Fruit fly (Drosophila melanogaster) whole organism, prepupa: ENCODE results near the gene CG10063.

Source experiments
- Blimp-1 ChIP-seq: fragments of 200-800 bp; sonication (Bioruptor generic); optimal IDR thresholded peaks from 3 replicates; lab custom pipeline; 2017; ENCODE audit warnings: missing biosample characterization, missing genetic modification characterization, mild to moderate bottlenecking, moderate library complexity, missing genetic modification reagents
- CG10631 ChIP-seq: fragments of 200-800 bp; sonication (Bioruptor generic); optimal IDR thresholded peaks from 2 replicates; lab custom pipeline; 2016; ENCODE audit warnings: missing biosample characterization, missing genetic modification characterization
- CG10669 ChIP-seq: fragments of 200-800 bp; sonication (Bioruptor generic); optimal IDR thresholded peaks from 3 replicates; lab custom pipeline; 2018; ENCODE audit warnings: missing biosample characterization, mild to moderate bottlenecking, missing genetic modification characterization, moderate library complexity
- CG11294 ChIP-seq: fragments of 200-800 bp; sonication (Bioruptor generic); IDR thresholded peaks from 2 replicates; pipeline ENCODE4 v1.3.6; 2022; ENCODE audit warnings: missing biosample characterization, missing genetic modification characterization
- CG11762 ChIP-seq: fragments of 200-800 bp; sonication (Bioruptor generic); optimal IDR thresholded peaks from 3 replicates; lab custom pipeline; 2016; ENCODE audit warnings: missing biosample characterization, missing genetic modification characterization; ENCODE audit not compliant: insufficient read depth
- CG11902 ChIP-seq: fragments of 200-800 bp; sonication (Bioruptor generic); optimal IDR thresholded peaks from 3 replicates; lab custom pipeline; 2016; ENCODE audit warnings: missing biosample characterization, missing genetic modification characterization
- CG1621 ChIP-seq: fragments of 200-800 bp; sonication (Bioruptor generic); optimal IDR thresholded peaks from 3 replicates; lab custom pipeline; 2018; ENCODE audit warnings: missing biosample characterization, mild to moderate bottlenecking, missing genetic modification characterization
- CG3032 ChIP-seq: fragments of 200-800 bp; optimal IDR thresholded peaks from 2 replicates; lab custom pipeline; 2019; ENCODE audit warnings: missing biosample characterization, mild to moderate bottlenecking, missing genetic modification characterization, moderate library complexity
- CG31627 ChIP-seq: fragments of 200-800 bp; sonication (Bioruptor generic); optimal IDR thresholded peaks from 3 replicates; lab custom pipeline; 2016; ENCODE audit warnings: missing biosample characterization, missing genetic modification characterization
- CG32006 ChIP-seq: fragments of 200-800 bp; sonication (Bioruptor generic); optimal IDR thresholded peaks from 3 replicates; lab custom pipeline; 2017; ENCODE audit warnings: missing biosample characterization, mild to moderate bottlenecking, missing genetic modification characterization
- CG34406 ChIP-seq: fragments of 200-800 bp; sonication (Bioruptor generic); optimal IDR thresholded peaks from 3 replicates; lab custom pipeline; 2016; ENCODE audit warnings: missing biosample characterization, missing genetic modification characterization
- CG3919 ChIP-seq: fragments of 200-800 bp; sonication (Bioruptor generic); optimal IDR thresholded peaks from 3 replicates; lab custom pipeline; 2016; ENCODE audit warnings: missing biosample characterization, missing genetic modification characterization
- CG4318 ChIP-seq: fragments of 200-800 bp; sonication (Bioruptor generic); optimal IDR thresholded peaks from 3 replicates; lab custom pipeline; 2017; ENCODE audit warnings: missing biosample characterization, mild to moderate bottlenecking, missing genetic modification characterization
- CG6163 ChIP-seq: fragments of 200-800 bp; sonication (Bioruptor generic); IDR thresholded peaks from 3 replicates; pipeline ENCODE4 v1.3.6; 2022; ENCODE audit warnings: missing biosample characterization, missing genetic modification characterization
- CG6792 ChIP-seq: fragments of 200-800 bp; sonication (Bioruptor generic); optimal IDR thresholded peaks from 3 replicates; lab custom pipeline; 2016; ENCODE audit warnings: missing biosample characterization, missing genetic modification characterization
- CG6808 ChIP-seq: fragments of 200-800 bp; sonication (Bioruptor generic); optimal IDR thresholded peaks from 3 replicates; lab custom pipeline; 2017; ENCODE audit warnings: missing biosample characterization, missing genetic modification characterization, mild to moderate bottlenecking, moderate library complexity, missing genetic modification reagents
- CG7368 ChIP-seq: fragments of 200-800 bp; sonication (Bioruptor generic); optimal IDR thresholded peaks from 3 replicates; lab custom pipeline; 2016; ENCODE audit warnings: missing biosample characterization, missing genetic modification characterization
- CG8119 ChIP-seq: fragments of 200-800 bp; sonication (Bioruptor generic); IDR thresholded peaks from 3 replicates; pipeline ENCODE4 v1.3.6; 2022; ENCODE audit warnings: missing biosample characterization, missing genetic modification characterization
- CG8319 ChIP-seq: fragments of 200-800 bp; sonication (Bioruptor generic); optimal IDR thresholded peaks from 3 replicates; lab custom pipeline; 2016; ENCODE audit warnings: missing biosample characterization, missing genetic modification characterization
- CG9139 ChIP-seq: fragments of 200-800 bp; sonication (Bioruptor generic); optimal IDR thresholded peaks from 3 replicates; lab custom pipeline; 2017; ENCODE audit warnings: missing biosample characterization, mild to moderate bottlenecking, missing genetic modification characterization
- Eip75B ChIP-seq: fragments of 200-800 bp; sonication (Bioruptor generic); optimal IDR thresholded peaks from 3 replicates; lab custom pipeline; 2016; ENCODE audit warnings: missing biosample characterization, missing genetic modification characterization
- Eip78C ChIP-seq: fragments of 200-800 bp; sonication (Bioruptor generic); peaks from one replicate; lab custom pipeline; 2016; ENCODE audit warnings: missing biosample characterization, missing genetic modification characterization
- Eip93F ChIP-seq: fragments of 200-800 bp; sonication (Bioruptor generic); optimal IDR thresholded peaks from 2 replicates; lab custom pipeline; 2016; ENCODE audit warnings: missing biosample characterization, mild to moderate bottlenecking, missing genetic modification characterization
- Ets21C ChIP-seq: fragments of 200-800 bp; sonication (Bioruptor generic); optimal IDR thresholded peaks from 3 replicates; lab custom pipeline; 2016; ENCODE audit warnings: missing biosample characterization, missing genetic modification characterization
- Ets96B ChIP-seq: fragments of 200-800 bp; optimal IDR thresholded peaks from 2 replicates; lab custom pipeline; 2019; ENCODE audit warnings: missing biosample characterization, mild to moderate bottlenecking, missing genetic modification characterization, moderate library complexity
- Hr39 ChIP-seq: fragments of 200-800 bp; sonication (Bioruptor generic); optimal IDR thresholded peaks from 2 replicates; lab custom pipeline; 2016; ENCODE audit warnings: missing biosample characterization, missing genetic modification characterization
- Hr4 ChIP-seq: fragments of 200-800 bp; sonication (Bioruptor generic); optimal IDR thresholded peaks from 3 replicates; lab custom pipeline; 2016; ENCODE audit warnings: missing biosample characterization, missing genetic modification characterization
- Met ChIP-seq: fragments of 200-800 bp; sonication (Bioruptor generic); optimal IDR thresholded peaks from 3 replicates; lab custom pipeline; 2016; ENCODE audit warnings: missing biosample characterization, missing genetic modification characterization
- OdsH ChIP-seq: fragments of 200-800 bp; sonication (Bioruptor generic); optimal IDR thresholded peaks from 3 replicates; lab custom pipeline; 2016; ENCODE audit warnings: missing biosample characterization, missing genetic modification characterization
- Smox ChIP-seq: fragments of 200-800 bp; sonication (Bioruptor generic); optimal IDR thresholded peaks from 3 replicates; lab custom pipeline; 2016; ENCODE audit warnings: missing biosample characterization, missing genetic modification characterization
- Sox102F ChIP-seq: fragments of 200-800 bp; sonication (Bioruptor generic); optimal IDR thresholded peaks from 2 replicates; lab custom pipeline; 2016; ENCODE audit warnings: missing biosample characterization, mild to moderate bottlenecking, missing genetic modification characterization
- Sox15 ChIP-seq: fragments of 200-800 bp; sonication (Bioruptor generic); optimal IDR thresholded peaks from 3 replicates; lab custom pipeline; 2016; ENCODE audit warnings: missing biosample characterization, missing genetic modification characterization
- dsx ChIP-seq: fragments of 200-800 bp; optimal IDR thresholded peaks from 3 replicates; lab custom pipeline; 2019; ENCODE audit warnings: missing biosample characterization, mild to moderate bottlenecking, missing genetic modification characterization, moderate library complexity; ENCODE audit not compliant: poor library complexity, severe bottlenecking
- eg ChIP-seq: fragments of 200-800 bp; sonication (Bioruptor generic); IDR thresholded peaks from 3 replicates; pipeline ENCODE4 v1.3.6; 2022; ENCODE audit warnings: missing biosample characterization, missing genetic modification characterization
- esn ChIP-seq: fragments of 200-800 bp; sonication (Bioruptor generic); optimal IDR thresholded peaks from 2 replicates; lab custom pipeline; 2016; ENCODE audit warnings: missing biosample characterization, mild to moderate bottlenecking, missing genetic modification characterization, moderate library complexity
- fd85E ChIP-seq: fragments of 200-800 bp; sonication (Bioruptor generic); optimal IDR thresholded peaks from 3 replicates; lab custom pipeline; 2016; ENCODE audit warnings: missing biosample characterization, missing genetic modification characterization
- fkh ChIP-seq: fragments of 200-800 bp; sonication (Bioruptor generic); optimal IDR thresholded peaks from 3 replicates; lab custom pipeline; 2017; ENCODE audit warnings: missing biosample characterization, mild to moderate bottlenecking, missing genetic modification characterization, moderate library complexity
- net ChIP-seq: fragments of 200-800 bp; sonication (Bioruptor generic); optimal IDR thresholded peaks from 3 replicates; lab custom pipeline; 2016; ENCODE audit warnings: missing biosample characterization, missing genetic modification characterization
- pdm3 ChIP-seq: fragments of 200-800 bp; sonication (Bioruptor generic); optimal IDR thresholded peaks from 3 replicates; lab custom pipeline; 2016; ENCODE audit warnings: missing biosample characterization, missing genetic modification characterization
- salr ChIP-seq, 2 experiments: fragments of 200-800 bp; sonication (Bioruptor generic); optimal IDR thresholded peaks; 3 replicates each; lab custom pipeline; 2016 to 2018; ENCODE audit warnings: missing biosample characterization in 2 of 2, missing genetic modification characterization in 2 of 2, mild to moderate bottlenecking in 1 of 2
- ss ChIP-seq, 2 experiments: fragments of 200-800 bp; sonication (Bioruptor generic); optimal IDR thresholded peaks; 2 replicates in 1 of 2; 3 replicates in 1 of 2; lab custom pipeline; 2017 to 2018; ENCODE audit warnings: mild to moderate bottlenecking in 2 of 2, missing biosample characterization in 2 of 2, missing genetic modification characterization in 2 of 2, moderate library complexity in 1 of 2
- svp ChIP-seq: fragments of 200-800 bp; sonication (Bioruptor generic); peaks from one replicate; lab custom pipeline; 2016; ENCODE audit warnings: missing biosample characterization, missing genetic modification characterization
- topi ChIP-seq: fragments of 200-800 bp; sonication (Bioruptor generic); optimal IDR thresholded peaks from 3 replicates; lab custom pipeline; 2016; ENCODE audit warnings: missing biosample characterization, missing genetic modification characterization

CG10063 gene

dm6 chr3L:7002355-7002754, 30.1 kb upstream of the CG10063 start:
- no peak for TF ChIP-seq ss (GFP tag; optimal IDR thresholded peaks at IDR 0.05; lab: Kevin White, UChicago)
- no peak for TF ChIP-seq Hr39 (GFP tag; lab: Kevin White, UChicago)
- no peak for TF ChIP-seq Sox102F (GFP tag; lab: Kevin White, UChicago)
- no peak for TF ChIP-seq net (GFP tag; lab: Kevin White, UChicago)
- peak; percentile 74 for TF ChIP-seq svp (GFP tag; lab: Kevin White, UChicago)
- TF ChIP-seq CG6808: no peak
- no peak for TF ChIP-seq Met (GFP tag; lab: Kevin White, UChicago)

- TF ChIP-seq esn: peak; percentile 9
- TF ChIP-seq eg (GFP tag; lab: Robert Waterston, UW): peak; percentile 69; the same call in 2 of the 3 replicates
- 0 out of 3 replicates have a peak, but pooled peaks have one; percentile 20 for TF ChIP-seq CG8119 (GFP tag; lab: Robert Waterston, UW)
- TF ChIP-seq CG34406: no peak
- no peak for TF ChIP-seq CG7368
- TF ChIP-seq Eip78C: peak; percentile 77
- TF ChIP-seq CG6163 (GFP tag; lab: Robert Waterston, UW): peak; percentile 47; the same call in 1 of the 3 replicates
- TF ChIP-seq CG3032 (tag; lab: Kevin White, UChicago): peak; percentile 42
- TF ChIP-seq CG10631 (GFP tag; lab: Kevin White, UChicago): peak; percentile 50
- TF ChIP-seq Smox (GFP tag; lab: Kevin White, UChicago): no peak
- peak; percentile 2 for TF ChIP-seq OdsH (GFP tag; lab: Kevin White, UChicago)
- TF ChIP-seq ss (GFP tag; optimal IDR thresholded peaks at IDR 0.05; lab: Kevin White, UChicago): peak in 1 of 2 experiments; percentile 19
- TF ChIP-seq CG31627 (GFP tag; lab: Kevin White, UChicago): no peak
- peak; percentile 6 for TF ChIP-seq CG3919
- peak; percentile 11 for TF ChIP-seq CG10669 (GFP tag; lab: Kevin White, UChicago)
- TF ChIP-seq Eip75B (GFP tag; lab: Kevin White, UChicago): peak; percentile 4
- TF ChIP-seq CG11762 (GFP tag; lab: Kevin White, UChicago): no peak
- peak; percentile 10 for TF ChIP-seq CG32006
- TF ChIP-seq Hr4 (GFP tag; lab: Kevin White, UChicago): peak; percentile 30
Observed at dm6 chr3L:7001855-7002254, 29.6 kb upstream of the CG10063 start.

- peak; percentile 27 for TF ChIP-seq svp (GFP tag; lab: Kevin White, UChicago)
- no peak for TF ChIP-seq Met (GFP tag; lab: Kevin White, UChicago)
- peak; percentile 58 for TF ChIP-seq fkh (GFP tag; lab: Kevin White, UChicago)
- TF ChIP-seq eg (GFP tag; lab: Robert Waterston, UW): no peak
- TF ChIP-seq, all 60 proteins: peak for 2
Observed at dm6 chr3L:6999993-7000392, 27.7 kb upstream of the CG10063 start.

dm6 chr3L:6998692-6999091, 26.4 kb upstream of the CG10063 start, which contains the start of gene Mp:
Mp (plus strand) TSS chr3L:6998843.
- TF ChIP-seq CG6808: no peak
- TF ChIP-seq CG9139 (GFP tag; lab: Kevin White, UChicago): no peak
- TF ChIP-seq CG8119 (GFP tag; lab: Robert Waterston, UW): no peak
- peak; percentile 13 for TF ChIP-seq Hr39 (GFP tag; lab: Kevin White, UChicago)
- peak; percentile 22 for TF ChIP-seq OdsH (GFP tag; lab: Kevin White, UChicago)
- TF ChIP-seq Eip93F (GFP tag; lab: Kevin White, UChicago): no peak
- no peak for TF ChIP-seq Sox15 (GFP tag; lab: Kevin White, UChicago)
- TF ChIP-seq eg (GFP tag; lab: Robert Waterston, UW): 0 out of 3 replicates have a peak, but pooled peaks have one; percentile 12
- TF ChIP-seq pdm3 (GFP tag; lab: Kevin White, UChicago): no peak
- 0 out of 2 replicates have a peak, but pooled peaks have one; percentile 21 for TF ChIP-seq CG11294 (GFP tag; lab: Robert Waterston, UW)
- TF ChIP-seq salr (GFP tag; optimal IDR thresholded peaks at IDR 0.05; lab: Kevin White, UChicago): no peak
- peak; percentile 18 for TF ChIP-seq esn
- no peak for TF ChIP-seq CG1621 (tag; lab: Kevin White, UChicago)
- TF ChIP-seq net (GFP tag; lab: Kevin White, UChicago): peak; percentile 17
- TF ChIP-seq CG11762 (GFP tag; lab: Kevin White, UChicago): no peak
- no peak for TF ChIP-seq ss (GFP tag; optimal IDR thresholded peaks at IDR 0.05; lab: Kevin White, UChicago)
- TF ChIP-seq fkh (GFP tag; lab: Kevin White, UChicago): no peak
- peak; percentile 11 for TF ChIP-seq CG3919
- TF ChIP-seq Blimp-1 (GFP tag; lab: Kevin White, UChicago): no peak
- no peak for TF ChIP-seq CG4318 (GFP tag; lab: Kevin White, UChicago)
- no peak for TF ChIP-seq CG6792
- no peak for TF ChIP-seq CG11902 (GFP tag; lab: Kevin White, UChicago)
- no peak for TF ChIP-seq Sox102F (GFP tag; lab: Kevin White, UChicago)
- TF ChIP-seq topi (GFP tag; lab: Kevin White, UChicago): peak; percentile 11
- TF ChIP-seq dsx (GFP tag; lab: Kevin White, UChicago): no peak
- peak; percentile 22 for TF ChIP-seq CG32006
- peak; percentile 61 for TF ChIP-seq Eip78C
- TF ChIP-seq CG8319 (GFP tag; lab: Kevin White, UChicago): no peak
- TF ChIP-seq Ets96B (tag; lab: Kevin White, UChicago): no peak
- TF ChIP-seq fd85E (GFP tag; lab: Kevin White, UChicago): no peak
- TF ChIP-seq Ets21C: no peak
- TF ChIP-seq Eip75B (GFP tag; lab: Kevin White, UChicago): no peak
